Worm (Caenorhabditis elegans) whole organism, L2 larva: Measurements from ENCODE around the gene cyp-13A11.

Experiments used
- C34F6.9 ChIP-seq: fragments of 150-350 bp; optimal IDR thresholded peaks from 2 replicates; lab custom pipeline; 2014; ENCODE audit warnings: missing biosample characterization, missing genetic modification characterization
- F13H6.1 ChIP-seq: sonication (generic microtip); optimal IDR thresholded peaks from 2 replicates; lab custom pipeline; 2016; ENCODE audit warnings: missing genetic modification characterization, missing compliant biosample characterization
- R02D3.7 ChIP-seq: fragments of 150-350 bp; optimal IDR thresholded peaks from 2 replicates; lab custom pipeline; 2014; ENCODE audit warnings: missing biosample characterization, missing genetic modification characterization
- Y55F3AM.14 ChIP-seq: fragments of 200-800 bp; sonication (Bioruptor generic); optimal IDR thresholded peaks from 2 replicates; lab custom pipeline; 2018; ENCODE audit warnings: mild to moderate bottlenecking, missing genetic modification characterization, missing compliant biosample characterization
- ZK546.5 ChIP-seq: sonication (generic microtip); optimal IDR thresholded peaks from 2 replicates; lab custom pipeline; 2017; ENCODE audit warnings: missing biosample characterization, missing genetic modification characterization
- alr-1 ChIP-seq: fragments of 150-350 bp; optimal IDR thresholded peaks from 2 replicates; lab custom pipeline; 2014; ENCODE audit warnings: missing biosample characterization, missing genetic modification characterization
- aly-2 ChIP-seq: fragments of 150-350 bp; optimal IDR thresholded peaks from 2 replicates; lab custom pipeline; 2014; ENCODE audit warnings: missing biosample characterization, missing genetic modification characterization
- ama-1 ChIP-seq: fragments of 150-350 bp; optimal IDR thresholded peaks from 2 replicates; lab custom pipeline; 2018; ENCODE audit warnings: inconsistent platforms
- blmp-1 ChIP-seq: sonication (generic microtip); optimal IDR thresholded peaks from 2 replicates; lab custom pipeline; 2017; ENCODE audit warnings: missing genetic modification characterization, mild to moderate bottlenecking, missing compliant biosample characterization, antibody characterized with exemption, moderate library complexity; ENCODE audit not compliant: insufficient read depth
- ceh-16 ChIP-seq: fragments of 150-350 bp; optimal IDR thresholded peaks from 2 replicates; lab custom pipeline; 2014; ENCODE audit warnings: missing biosample characterization, missing genetic modification characterization
- ceh-82 ChIP-seq: fragments of 150-350 bp; optimal IDR thresholded peaks from 2 replicates; lab custom pipeline; 2014; ENCODE audit warnings: missing biosample characterization, missing genetic modification characterization
- crh-2 ChIP-seq: sonication (generic microtip); optimal IDR thresholded peaks from 2 replicates; lab custom pipeline; 2017; ENCODE audit warnings: missing biosample characterization, missing genetic modification characterization
- dmd-4 ChIP-seq: sonication (generic microtip); optimal IDR thresholded peaks from 2 replicates; lab custom pipeline; 2017; ENCODE audit warnings: missing biosample characterization, missing genetic modification characterization
- egl-27 ChIP-seq: sonication (generic microtip); optimal IDR thresholded peaks from 3 replicates; lab custom pipeline; 2017; ENCODE audit warnings: missing biosample characterization, missing genetic modification reagents, missing genetic modification characterization
- elt-1 ChIP-seq: fragments of 150-350 bp; optimal IDR thresholded peaks from 2 replicates; lab custom pipeline; 2014; ENCODE audit warnings: missing biosample characterization, missing genetic modification characterization
- elt-3 ChIP-seq: sonication (generic microtip); optimal IDR thresholded peaks from 2 replicates; lab custom pipeline; 2017; ENCODE audit warnings: missing biosample characterization, missing genetic modification characterization
- fos-1 ChIP-seq: fragments of 150-350 bp; optimal IDR thresholded peaks from 2 replicates; lab custom pipeline; 2014; ENCODE audit warnings: missing biosample characterization, missing genetic modification characterization
- gmeb-1 ChIP-seq: fragments of 150-350 bp; optimal IDR thresholded peaks from 2 replicates; lab custom pipeline; 2014; ENCODE audit warnings: missing biosample characterization, missing genetic modification characterization
- lin-11 ChIP-seq: fragments of 150-350 bp; sonication (generic microtip); optimal IDR thresholded peaks from 2 replicates; lab custom pipeline; 2014; ENCODE audit warnings: missing biosample characterization, missing genetic modification characterization, inconsistent platforms, mixed read lengths
- lin-13 ChIP-seq: fragments of 150-350 bp; optimal IDR thresholded peaks from 2 replicates; lab custom pipeline; 2014; ENCODE audit warnings: missing biosample characterization, missing genetic modification reagents, missing genetic modification characterization
- lin-39 ChIP-seq: fragments of 150-350 bp; optimal IDR thresholded peaks from 2 replicates; lab custom pipeline; 2014; ENCODE audit warnings: missing biosample characterization, missing genetic modification reagents, missing genetic modification characterization
- lsy-2 ChIP-seq, 2 experiments: fragments of 150-350 bp in 1 of 2; sonication (generic microtip) in 1 of 2; optimal IDR thresholded peaks; 2 replicates each; lab custom pipeline; 2014 to 2017; ENCODE audit warnings: missing biosample characterization in 2 of 2, missing genetic modification characterization in 2 of 2
- mab-5 ChIP-seq: fragments of 150-350 bp; optimal IDR thresholded peaks from 2 replicates; lab custom pipeline; 2014; ENCODE audit warnings: missing biosample characterization, missing genetic modification characterization
- mbf-1 ChIP-seq: sonication (generic microtip); optimal IDR thresholded peaks from 2 replicates; lab custom pipeline; 2017; ENCODE audit warnings: missing biosample characterization, missing genetic modification characterization
- mdl-1 ChIP-seq, 2 experiments: fragments of 150-350 bp in 1 of 2; sonication (generic microtip) in 1 of 2; optimal IDR thresholded peaks; 2 replicates each; lab custom pipeline; 2017; ENCODE audit warnings: missing biosample characterization in 2 of 2, missing genetic modification characterization in 2 of 2
- nhr-10 ChIP-seq: sonication (generic microtip); optimal IDR thresholded peaks from 2 replicates; lab custom pipeline; 2017; ENCODE audit warnings: missing biosample characterization, missing genetic modification characterization
- nhr-11 ChIP-seq: fragments of 150-350 bp; optimal IDR thresholded peaks from 2 replicates; lab custom pipeline; 2014; ENCODE audit warnings: missing biosample characterization, missing genetic modification characterization
- nhr-12 ChIP-seq: fragments of 150-350 bp; optimal IDR thresholded peaks from 2 replicates; lab custom pipeline; 2014; ENCODE audit warnings: missing biosample characterization, missing genetic modification characterization
- nhr-129 ChIP-seq: fragments of 150-350 bp; optimal IDR thresholded peaks from 2 replicates; lab custom pipeline; 2014; ENCODE audit warnings: missing biosample characterization, missing genetic modification characterization
- nhr-21 ChIP-seq: fragments of 150-350 bp; optimal IDR thresholded peaks from 2 replicates; lab custom pipeline; 2014; ENCODE audit warnings: missing biosample characterization, missing genetic modification characterization
- nhr-23 ChIP-seq: fragments of 150-350 bp; optimal IDR thresholded peaks from 2 replicates; lab custom pipeline; 2014; ENCODE audit warnings: missing biosample characterization, missing genetic modification reagents, missing genetic modification characterization
- nhr-237 ChIP-seq: fragments of 150-350 bp; optimal IDR thresholded peaks from 2 replicates; lab custom pipeline; 2014; ENCODE audit warnings: missing biosample characterization, missing genetic modification characterization
- nhr-25 ChIP-seq: fragments of 150-350 bp; sonication (generic microtip); optimal IDR thresholded peaks from 3 replicates; lab custom pipeline; 2014; ENCODE audit warnings: missing biosample characterization, missing genetic modification characterization
- nhr-6 ChIP-seq: fragments of 150-350 bp; optimal IDR thresholded peaks from 2 replicates; lab custom pipeline; 2014; ENCODE audit warnings: missing biosample characterization, missing genetic modification characterization
- nhr-77 ChIP-seq: fragments of 150-350 bp; optimal IDR thresholded peaks from 2 replicates; lab custom pipeline; 2014; ENCODE audit warnings: missing biosample characterization, missing genetic modification characterization
- peb-1 ChIP-seq: fragments of 150-350 bp; optimal IDR thresholded peaks from 2 replicates; lab custom pipeline; 2014; ENCODE audit warnings: missing biosample characterization, missing genetic modification characterization
- sem-4 ChIP-seq: fragments of 150-350 bp; optimal IDR thresholded peaks from 2 replicates; lab custom pipeline; 2014; ENCODE audit warnings: missing biosample characterization, missing genetic modification reagents, missing genetic modification characterization
- skn-1 ChIP-seq: sonication (generic microtip); optimal IDR thresholded peaks from 2 replicates; lab custom pipeline; 2017; ENCODE audit warnings: missing biosample characterization, missing genetic modification characterization
- sma-3 ChIP-seq: sonication (generic microtip); optimal IDR thresholded peaks from 2 replicates; lab custom pipeline; 2016; ENCODE audit warnings: missing genetic modification reagents, missing genetic modification characterization, missing compliant biosample characterization
- sma-9 ChIP-seq, 2 experiments: fragments of 150-350 bp in 1 of 2; sonication (generic microtip) in 1 of 2; optimal IDR thresholded peaks; 2 replicates each; lab custom pipeline; 2014 to 2016; ENCODE audit warnings: missing genetic modification characterization in 2 of 2, mild to moderate bottlenecking in 1 of 2, missing biosample characterization in 1 of 2, missing compliant biosample characterization in 1 of 2, missing genetic modification reagents in 1 of 2, moderate library complexity in 1 of 2
- snpc-4 ChIP-seq: fragments of 150-350 bp; optimal IDR thresholded peaks from 2 replicates; lab custom pipeline; 2014; ENCODE audit warnings: missing biosample characterization, missing genetic modification characterization
- unc-39 ChIP-seq: fragments of 150-350 bp; optimal IDR thresholded peaks from 2 replicates; lab custom pipeline; 2014; ENCODE audit warnings: missing biosample characterization, missing genetic modification characterization
- unc-55 ChIP-seq: fragments of 150-350 bp; sonication (generic microtip); optimal IDR thresholded peaks from 3 replicates; lab custom pipeline; 2014; ENCODE audit warnings: missing biosample characterization, missing genetic modification reagents, missing genetic modification characterization
- unc-62 ChIP-seq: fragments of 150-350 bp; optimal IDR thresholded peaks from 2 replicates; lab custom pipeline; 2014; ENCODE audit warnings: missing biosample characterization, missing genetic modification reagents, missing genetic modification characterization
- zag-1 ChIP-seq: fragments of 150-350 bp; optimal IDR thresholded peaks from 2 replicates; lab custom pipeline; 2014; ENCODE audit warnings: missing biosample characterization, missing genetic modification characterization
- ztf-1 ChIP-seq: fragments of 200-800 bp; sonication (Bioruptor generic); conservative IDR thresholded peaks from 2 replicates; pipeline ENCODE4 v1.3.6; 2022; ENCODE audit warnings: missing genetic modification characterization, missing compliant biosample characterization
- ztf-11 ChIP-seq: sonication (generic microtip); optimal IDR thresholded peaks from 2 replicates; lab custom pipeline; 2017; ENCODE audit warnings: missing biosample characterization, missing genetic modification characterization
- ztf-4 ChIP-seq: fragments of 150-350 bp; optimal IDR thresholded peaks from 2 replicates; lab custom pipeline; 2014; ENCODE audit warnings: missing biosample characterization, missing genetic modification characterization

The cyp-13A11 gene

ce11 chrIII:13061734-13062133 lies 40.9 kb downstream of the cyp-13A11 start:
- no peak for TF ChIP-seq nhr-129 (tag; lab: Kevin White, UChicago)
- TF ChIP-seq unc-62 (GFP tag; lab: Kevin White, UChicago) = no peak
- no peak for TF ChIP-seq crh-2
- TF ChIP-seq peb-1 (tag; lab: Kevin White, UChicago) = no peak
- TF ChIP-seq zag-1 (tag; lab: Kevin White, UChicago) = no peak
- TF ChIP-seq ceh-82 (tag; lab: Kevin White, UChicago) = no peak
- no peak for TF ChIP-seq nhr-23 (tag; lab: Kevin White, UChicago)
- TF ChIP-seq ZK546.5 (tag; lab: Kevin White, UChicago) = no peak
- no peak for TF ChIP-seq lin-11

DNA sequence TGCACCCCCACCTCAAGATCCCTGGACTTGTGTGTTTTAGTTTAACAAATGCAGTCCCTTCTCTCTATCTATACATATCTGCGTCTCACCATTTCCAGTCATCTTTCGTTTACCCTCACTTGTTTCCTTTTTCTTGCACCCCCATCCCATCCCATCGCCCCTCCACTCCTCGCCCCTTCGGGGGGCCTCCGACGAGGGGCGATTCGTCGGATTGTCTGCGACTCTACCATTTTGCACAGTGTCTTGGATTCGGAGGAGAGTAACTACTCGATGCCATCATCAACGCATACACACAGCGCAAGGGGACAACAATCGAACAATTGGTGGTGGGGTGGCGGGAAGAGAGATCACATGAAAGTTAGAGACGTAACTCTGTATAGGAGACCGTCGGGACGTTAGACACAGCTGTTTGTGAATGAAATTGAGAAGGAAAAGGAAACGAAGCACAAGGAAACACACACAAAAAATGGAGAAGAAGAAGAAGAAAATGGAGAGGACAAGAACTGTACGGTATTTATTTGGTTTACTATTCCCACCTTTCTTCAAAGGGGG lies 41.7 kb downstream of the cyp-13A11 start:
- TF ChIP-seq R02D3.7 (tag; lab: Kevin White, UChicago) (peak; percentile 17), nhr-10 (tag; lab: Kevin White, UChicago) (no peak), mab-5 (peak; percentile 90), nhr-129 (tag; lab: Kevin White, UChicago) (peak; percentile 98), ceh-82 (tag; lab: Kevin White, UChicago) (peak; percentile 61), crh-2 (peak; percentile 96), ZK546.5 (tag; lab: Kevin White, UChicago) (peak; percentile 11), mdl-1 (tag; optimal IDR thresholded peaks at IDR 0.05; lab: Kevin White, UChicago) (peak; percentile 85 to 89), ztf-4 (peak; percentile 90), nhr-237 (tag; lab: Kevin White, UChicago) (peak; percentile 4), nhr-12 (tag; lab: Kevin White, UChicago) (no peak), ztf-11 (tag; lab: Kevin White, UChicago) (no peak), ama-1 (lab: Kevin White, UChicago) (no peak), dmd-4 (tag; lab: Kevin White, UChicago) (no peak), zag-1 (tag; lab: Kevin White, UChicago) (peak; percentile 97), lin-39 (tag; lab: Kevin White, UChicago) (peak; percentile 40), snpc-4 (tag; lab: Kevin White, UChicago) (peak; percentile 88), lsy-2 (tag; optimal IDR thresholded peaks at IDR 0.05; lab: Kevin White, UChicago) (peak; percentile 77 to 91), lin-11 (peak; percentile 64), gmeb-1 (tag; lab: Kevin White, UChicago) (peak; percentile 73), ztf-1 (no peak), nhr-23 (tag; lab: Kevin White, UChicago) (no peak), unc-62 (GFP tag; lab: Kevin White, UChicago) (peak; percentile 67), elt-1 (tag; lab: Kevin White, UChicago) (no peak), alr-1 (tag; lab: Kevin White, UChicago) (no peak), skn-1 (tag; lab: Kevin White, UChicago) (no peak), sma-3 (GFP tag; lab: Kevin White, UChicago) (peak; percentile 88), unc-39 (peak; percentile 75), sem-4 (tag; lab: Kevin White, UChicago) (peak; percentile 99), Y55F3AM.14 (GFP tag; lab: Kevin White, UChicago) (peak; percentile 87), mbf-1 (tag; lab: Kevin White, UChicago) (no peak), aly-2 (no peak), egl-27 (tag; lab: Kevin White, UChicago) (peak; percentile 91), nhr-11 (tag; lab: Kevin White, UChicago) (no peak), nhr-25 (tag; lab: Kevin White, UChicago) (peak; percentile 89), elt-3 (no peak), unc-55 (peak; percentile 76), lin-13 (GFP tag; lab: Kevin White, UChicago) (peak; percentile 92), sma-9 (GFP tag; optimal IDR thresholded peaks at IDR 0.05; lab: Kevin White, UChicago) (peak; percentile 89), sma-9 (tag; optimal IDR thresholded peaks at IDR 0.05; lab: Kevin White, UChicago) (no peak), nhr-6 (tag; lab: Kevin White, UChicago) (peak; percentile 92), fos-1 (peak; percentile 91), nhr-77 (tag; lab: Kevin White, UChicago) (no peak), C34F6.9 (tag; lab: Kevin White, UChicago) (peak; percentile 96), nhr-21 (peak; percentile 84), F13H6.1 (tag; lab: Kevin White, UChicago) (peak; percentile 98), peb-1 (tag; lab: Kevin White, UChicago) (peak; percentile 53), ceh-16 (tag; lab: Kevin White, UChicago) (peak; percentile 98), blmp-1 (tag; lab: Kevin White, UChicago) (peak; percentile 38)
